Worm (Caenorhabditis elegans) whole organism, young adult: Measurements from ENCODE around the gene cwn-1.

Experiments used
- cebp-1 ChIP-seq, 2 experiments: fragments of 200-800 bp in 1 of 2; sonication (Bioruptor generic) in 1 of 2; sonication (generic microtip) in 1 of 2; IDR thresholded peaks in 1 of 2; optimal IDR thresholded peaks in 1 of 2; 2 replicates each; pipeline versions ENCODE4 v1.3.6 to Lab custom; 2017 to 2022; ENCODE audit warnings: missing compliant biosample characterization in 2 of 2, missing genetic modification characterization in 2 of 2, mild to moderate bottlenecking in 1 of 2, missing genetic modification reagents in 1 of 2, moderate library complexity in 1 of 2
- dpff-1 ChIP-seq: sonication (generic microtip); optimal IDR thresholded peaks from 2 replicates; lab custom pipeline; 2017; ENCODE audit warnings: mild to moderate bottlenecking, missing genetic modification characterization, missing compliant biosample characterization
- tbp1 ChIP-seq: fragments of 200-800 bp; sonication (Bioruptor generic); optimal IDR thresholded peaks from 2 replicates; lab custom pipeline; 2018; ENCODE audit warnings: mild to moderate bottlenecking, missing genetic modification characterization, missing compliant biosample characterization

ce11 chrII:112231-112630 lies 21.2 kb downstream of the cwn-1 start:
- TF ChIP-seq cebp-1 (GFP tag; IDR thresholded peaks at IDR 0.05; lab: Robert Waterston, UW) (no peak), cebp-1 (tag; optimal IDR thresholded peaks at IDR 0.05; lab: Kevin White, UChicago) (no peak), dpff-1 (tag; lab: Kevin White, UChicago) (no peak), tbp1 (GFP tag; lab: Kevin White, UChicago) (no peak)
